Worm (Caenorhabditis elegans): ENCODE results near the gene set-1.

Gene set-1

DNA sequence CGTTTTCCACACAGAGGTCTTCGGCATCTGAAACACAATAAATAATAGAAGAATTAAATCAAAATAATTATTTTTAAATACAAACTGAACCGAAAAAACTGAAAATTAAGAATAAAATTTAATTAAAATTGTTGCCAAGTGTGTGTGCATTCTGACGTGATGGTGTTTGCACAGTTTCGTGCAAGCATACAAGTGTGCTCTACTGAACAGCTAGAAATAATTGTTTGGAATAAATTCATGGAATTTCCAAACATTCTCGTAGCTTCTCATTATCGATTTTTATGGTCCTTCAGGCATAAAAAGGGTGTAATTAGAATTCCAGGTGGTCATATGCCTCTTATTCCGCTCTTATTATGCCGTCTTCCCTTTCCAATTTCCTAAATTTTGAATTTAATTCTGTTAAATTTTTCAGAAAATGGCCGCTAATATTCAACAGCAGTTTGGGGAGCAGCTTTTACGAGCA is 20.4 kb downstream of the set-1 start, which contains the start of the genes mrps-17 and txdc-9:
mrps-17 (minus strand) TSS at position 33 of the 463 bp plus-strand sequence.
txdc-9 (plus strand) TSS at position 413 of the 463 bp plus-strand sequence.
- TF ChIP-seq ceh-39 (tag; optimal IDR thresholded peaks at IDR 0.05) (no peak), sptf-1 (tag; optimal IDR thresholded peaks at IDR 0.05) (peak; percentile 55), ceh-43 (GFP tag; optimal IDR thresholded peaks at IDR 0.05) (peak; percentile 80), lin-13 (tag; optimal IDR thresholded peaks at IDR 0.05) (peak; percentile 48), nhr-237 (tag; optimal IDR thresholded peaks at IDR 0.05) (no peak), nhr-2 (tag; optimal IDR thresholded peaks at IDR 0.05) (no peak), blmp-1 (tag; optimal IDR thresholded peaks at IDR 0.05) (no peak), ham-2 (GFP tag; optimal IDR thresholded peaks at IDR 0.05) (peak; percentile 70), elt-3 (tag; optimal IDR thresholded peaks at IDR 0.05) (no peak), mep-1 (tag; optimal IDR thresholded peaks at IDR 0.05) (peak; percentile 75), ces-1 (GFP tag; optimal IDR thresholded peaks at IDR 0.05) (peak; percentile 99), lsy-2 (tag; optimal IDR thresholded peaks at IDR 0.05) (peak; percentile 81), nhr-76 (tag; optimal IDR thresholded peaks at IDR 0.05) (no peak), sem-2 (GFP tag; optimal IDR thresholded peaks at IDR 0.05) (no peak), hlh-1 (tag; optimal IDR thresholded peaks at IDR 0.05) (peak; percentile 30), unc-39 (tag; optimal IDR thresholded peaks at IDR 0.05) (no peak), pha-4 (tag; optimal IDR thresholded peaks at IDR 0.05) (peak; percentile 86), M03D4.4 (tag; optimal IDR thresholded peaks at IDR 0.05) (no peak), elt-1 (tag; optimal IDR thresholded peaks at IDR 0.05; ENCODE audit: borderline replicate concordance, insufficient read depth) (no peak), flh-1 (GFP tag; optimal IDR thresholded peaks at IDR 0.05) (no peak), ztf-11 (tag; optimal IDR thresholded peaks at IDR 0.05) (no peak)

ce11 chrIII:6430834-6431233 is 21.3 kb downstream of the set-1 start, which contains the start of gene popl-1:
TSS of gene popl-1 (minus strand) at chrIII:6430934.
- TF ChIP-seq flh-1 (GFP tag; optimal IDR thresholded peaks at IDR 0.05) (no peak), ham-2 (GFP tag; optimal IDR thresholded peaks at IDR 0.05) (no peak), pha-4 (tag; optimal IDR thresholded peaks at IDR 0.05) (no peak), blmp-1 (tag; optimal IDR thresholded peaks at IDR 0.05) (no peak), mep-1 (tag; optimal IDR thresholded peaks at IDR 0.05) (no peak), lsy-2 (tag; optimal IDR thresholded peaks at IDR 0.05) (no peak), cnd-1 (tag; optimal IDR thresholded peaks at IDR 0.05) (no peak), nhr-12 (tag; optimal IDR thresholded peaks at IDR 0.05) (no peak), zip-8 (tag; optimal IDR thresholded peaks at IDR 0.05) (no peak), nhr-76 (tag; optimal IDR thresholded peaks at IDR 0.05) (no peak), mab-5 (tag; optimal IDR thresholded peaks at IDR 0.05) (no peak), M03D4.4 (tag; optimal IDR thresholded peaks at IDR 0.05) (no peak), sptf-1 (tag; optimal IDR thresholded peaks at IDR 0.05) (no peak)

ce11 chrIII:6427205-6427604 is 25.0 kb downstream of the set-1 start, which contains the start of gene C05D11.8:
TSS of gene C05D11.8 (minus strand) at chrIII:6427305.
- TF ChIP-seq tbx-8 (GFP tag; optimal IDR thresholded peaks at IDR 0.05) (no peak), ham-2 (GFP tag; optimal IDR thresholded peaks at IDR 0.05) (no peak), unc-62 (GFP tag; optimal IDR thresholded peaks at IDR 0.05) (no peak), nhr-76 (tag; optimal IDR thresholded peaks at IDR 0.05) (no peak)

- TF ChIP-seq unc-62 (GFP tag; optimal IDR thresholded peaks at IDR 0.05) (no peak), nhr-12 (tag; optimal IDR thresholded peaks at IDR 0.05) (no peak), lsy-2 (tag; optimal IDR thresholded peaks at IDR 0.05) (no peak), ceh-39 (tag; optimal IDR thresholded peaks at IDR 0.05) (no peak), snpc-4 (tag; optimal IDR thresholded peaks at IDR 0.05) (no peak), nhr-237 (tag; optimal IDR thresholded peaks at IDR 0.05) (no peak), elt-3 (tag; optimal IDR thresholded peaks at IDR 0.05) (no peak), unc-120 (tag; optimal IDR thresholded peaks at IDR 0.05; ENCODE audit: poor library complexity, severe bottlenecking) (no peak), elt-1 (tag; optimal IDR thresholded peaks at IDR 0.05; ENCODE audit: borderline replicate concordance, insufficient read depth) (no peak), tbx-8 (GFP tag; optimal IDR thresholded peaks at IDR 0.05) (no peak), nhr-76 (tag; optimal IDR thresholded peaks at IDR 0.05) (no peak)
Measured at ce11 chrIII:6422721-6423120, 29.5 kb downstream of the set-1 start.

DNA sequence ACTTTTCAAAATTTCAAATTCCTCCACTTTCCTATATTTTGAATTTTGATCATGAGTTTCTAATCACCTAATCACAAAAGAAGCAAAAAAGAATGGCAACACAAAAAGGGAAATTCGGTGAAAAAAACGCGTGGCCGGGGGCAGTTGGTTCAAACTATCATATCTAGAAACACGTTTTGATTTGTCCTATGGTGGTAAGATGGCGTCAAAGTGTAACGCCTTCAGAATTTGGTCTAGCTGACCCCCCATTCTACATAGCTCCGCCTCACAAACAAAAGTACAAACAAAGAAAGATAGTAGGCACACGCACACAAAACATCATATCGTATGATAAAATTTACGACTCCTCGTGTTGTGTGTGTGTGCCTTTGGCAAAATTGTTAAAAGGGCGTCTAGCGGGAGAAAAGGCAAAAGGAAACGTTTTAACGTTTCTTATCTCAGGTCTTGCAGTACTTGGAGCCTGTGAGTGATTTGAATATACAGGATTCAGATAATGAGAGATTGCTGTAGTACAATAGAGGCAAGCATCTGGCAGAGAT is 30.1 kb downstream of the set-1 start:
- TF ChIP-seq nhr-2 (tag; optimal IDR thresholded peaks at IDR 0.05) (no peak), M03D4.4 (tag; optimal IDR thresholded peaks at IDR 0.05) (no peak), cnd-1 (tag; optimal IDR thresholded peaks at IDR 0.05) (no peak), nhr-76 (tag; optimal IDR thresholded peaks at IDR 0.05) (no peak), sem-2 (GFP tag; optimal IDR thresholded peaks at IDR 0.05) (no peak), snpc-4 (tag; optimal IDR thresholded peaks at IDR 0.05) (no peak), ceh-39 (tag; optimal IDR thresholded peaks at IDR 0.05) (no peak), lsy-2 (tag; optimal IDR thresholded peaks at IDR 0.05) (no peak), tbx-8 (GFP tag; optimal IDR thresholded peaks at IDR 0.05) (no peak), drap-1 (GFP tag; optimal IDR thresholded peaks at IDR 0.05) (no peak), sptf-1 (tag; optimal IDR thresholded peaks at IDR 0.05) (no peak), nhr-237 (tag; optimal IDR thresholded peaks at IDR 0.05) (no peak), unc-120 (tag; optimal IDR thresholded peaks at IDR 0.05; ENCODE audit: poor library complexity, severe bottlenecking) (no peak), unc-62 (GFP tag; optimal IDR thresholded peaks at IDR 0.05) (no peak), ceh-83 (GFP tag; optimal IDR thresholded peaks at IDR 0.05) (no peak), nhr-28 (tag; optimal IDR thresholded peaks at IDR 0.05) (no peak)

All from whole organism, mixed stage, embryonic.